Fruit fly (Drosophila melanogaster) whole organism, embryonic: ENCODE measurements around the gene CG43321.

Experiments
- Bdp1 ChIP-seq: fragments of 200-800 bp; sonication (Bioruptor generic); optimal IDR thresholded peaks from 3 replicates; lab custom pipeline; 2016; ENCODE audit warnings: missing biosample characterization, missing genetic modification characterization
- Blimp-1 ChIP-seq: fragments of 200-800 bp; sonication (Bioruptor generic); optimal IDR thresholded peaks from 3 replicates; lab custom pipeline; 2018; ENCODE audit warnings: missing biosample characterization, missing genetic modification characterization, mild to moderate bottlenecking, moderate library complexity, missing genetic modification reagents
- C15 ChIP-seq: fragments of 200-800 bp; sonication (Bioruptor generic); IDR thresholded peaks from 3 replicates; pipeline ENCODE4 v1.3.6; 2022; ENCODE audit warnings: missing biosample characterization, missing genetic modification characterization
- CG10147 ChIP-seq: fragments of 200-800 bp; sonication (Bioruptor generic); optimal IDR thresholded peaks from 2 replicates; lab custom pipeline; 2019; ENCODE audit warnings: missing biosample characterization, mild to moderate bottlenecking, missing genetic modification characterization, moderate library complexity
- CG10543 ChIP-seq: fragments of 200-800 bp; sonication (Bioruptor generic); optimal IDR thresholded peaks from 3 replicates; lab custom pipeline; 2017; ENCODE audit warnings: missing biosample characterization, mild to moderate bottlenecking, missing genetic modification characterization, moderate library complexity
- CG10979 ChIP-seq: fragments of 200-800 bp; sonication (Bioruptor generic); optimal IDR thresholded peaks from 2 replicates; lab custom pipeline; 2018; ENCODE audit warnings: missing biosample characterization, mild to moderate bottlenecking, missing genetic modification characterization, moderate library complexity
- CG11456 ChIP-seq: fragments of 200-800 bp; sonication (Bioruptor generic); IDR thresholded peaks from 3 replicates; pipeline ENCODE4 v1.3.6; 2022; ENCODE audit warnings: missing biosample characterization, missing genetic modification characterization
- CG12155 ChIP-seq: fragments of 200-800 bp; sonication (Bioruptor generic); optimal IDR thresholded peaks from 3 replicates; lab custom pipeline; 2016; ENCODE audit warnings: missing biosample characterization, missing genetic modification characterization
- CG12236 ChIP-seq: fragments of 200-800 bp; sonication (Bioruptor generic); optimal IDR thresholded peaks from 2 replicates; lab custom pipeline; 2016; ENCODE audit warnings: missing biosample characterization, missing genetic modification characterization
- CG12391 ChIP-seq: fragments of 200-800 bp; sonication (Bioruptor generic); optimal IDR thresholded peaks from 3 replicates; lab custom pipeline; 2018; ENCODE audit warnings: missing biosample characterization, mild to moderate bottlenecking, missing genetic modification characterization, moderate library complexity
- CG13123 ChIP-seq: fragments of 200-800 bp; sonication (Bioruptor generic); optimal IDR thresholded peaks from 2 replicates; lab custom pipeline; 2016; ENCODE audit warnings: missing biosample characterization, missing genetic modification characterization
- CG14050 ChIP-seq: fragments of 200-800 bp; sonication (Bioruptor generic); IDR thresholded peaks from 3 replicates; pipeline ENCODE4 v1.3.6; 2022; ENCODE audit warnings: missing biosample characterization, missing genetic modification characterization
- CG14860 ChIP-seq: fragments of 200-800 bp; sonication (Bioruptor generic); IDR thresholded peaks from 3 replicates; pipeline ENCODE4 v1.3.6; 2022; ENCODE audit warnings: missing biosample characterization, missing genetic modification characterization; ENCODE audit not compliant: partially characterized antibody
- CG2712 ChIP-seq: fragments of 200-800 bp; optimal IDR thresholded peaks from 3 replicates; lab custom pipeline; 2019; ENCODE audit warnings: missing biosample characterization, mild to moderate bottlenecking, missing genetic modification characterization, moderate library complexity
- CG6689 ChIP-seq: fragments of 200-800 bp; sonication (Bioruptor generic); IDR thresholded peaks from 2 replicates; pipeline ENCODE4 v1.3.6; 2022; ENCODE audit warnings: missing biosample characterization, missing genetic modification characterization
- CG6813 ChIP-seq: fragments of 200-800 bp; sonication (Bioruptor generic); optimal IDR thresholded peaks from 2 replicates; lab custom pipeline; 2017; ENCODE audit warnings: missing biosample characterization, missing genetic modification characterization, mild to moderate bottlenecking, moderate library complexity, missing genetic modification reagents
- CG7556 ChIP-seq: fragments of 200-800 bp; sonication (Bioruptor generic); optimal IDR thresholded peaks from 2 replicates; lab custom pipeline; 2017; ENCODE audit warnings: missing biosample characterization, mild to moderate bottlenecking, missing genetic modification characterization
- CG7786 ChIP-seq: fragments of 200-800 bp; sonication (Bioruptor generic); optimal IDR thresholded peaks from 2 replicates; lab custom pipeline; 2016; ENCODE audit warnings: missing biosample characterization, missing genetic modification characterization
- CG8765 ChIP-seq: fragments of 200-800 bp; sonication (Bioruptor generic); IDR thresholded peaks from 2 replicates; pipeline ENCODE4 v1.3.6; 2022; ENCODE audit warnings: missing biosample characterization, missing genetic modification characterization
- CG9797 ChIP-seq: fragments of 200-800 bp; sonication (Bioruptor generic); optimal IDR thresholded peaks from 3 replicates; lab custom pipeline; 2018; ENCODE audit warnings: missing biosample characterization, mild to moderate bottlenecking, missing genetic modification characterization
- D ChIP-seq, 2 experiments: fragments of 200-800 bp in 1 of 2; fragments of >200 bp in 1 of 2; sonication (Bioruptor generic) in 1 of 2; optimal IDR thresholded peaks; 2 replicates in 1 of 2; 3 replicates in 1 of 2; lab custom pipeline; 2017; ENCODE audit warnings: mild to moderate bottlenecking in 1 of 2, missing biosample characterization in 1 of 2, missing genetic modification characterization in 1 of 2, missing genetic modification reagents in 1 of 2
- E2f2 ChIP-seq: fragments of 200-800 bp; sonication (Bioruptor generic); IDR thresholded peaks from 2 replicates; pipeline ENCODE4 v1.3.6; 2022; ENCODE audit warnings: missing biosample characterization, missing genetic modification characterization
- Hmx ChIP-seq: fragments of 200-800 bp; sonication (Bioruptor generic); optimal IDR thresholded peaks from 2 replicates; lab custom pipeline; 2016; ENCODE audit warnings: missing biosample characterization, missing genetic modification characterization
- Hr3 ChIP-seq: fragments of 200-800 bp; sonication (Bioruptor generic); optimal IDR thresholded peaks from 3 replicates; lab custom pipeline; 2016; ENCODE audit warnings: missing biosample characterization, missing genetic modification characterization
- Lim3 ChIP-seq: fragments of 200-800 bp; sonication (Bioruptor generic); IDR thresholded peaks from 2 replicates; pipeline ENCODE4 v1.3.6; 2022; ENCODE audit warnings: missing biosample characterization, missing genetic modification characterization
- Nf-YC ChIP-seq: fragments of 200-800 bp; optimal IDR thresholded peaks from 3 replicates; lab custom pipeline; 2019; ENCODE audit warnings: missing biosample characterization, mild to moderate bottlenecking, missing genetic modification characterization, moderate library complexity
- NfI ChIP-seq: fragments of 200-800 bp; sonication (Bioruptor generic); optimal IDR thresholded peaks from 3 replicates; lab custom pipeline; 2018; ENCODE audit warnings: missing biosample characterization, mild to moderate bottlenecking, missing genetic modification characterization, moderate library complexity
- Optix ChIP-seq: fragments of 200-800 bp; sonication (Bioruptor generic); IDR thresholded peaks from 3 replicates; pipeline ENCODE4 v1.3.6; 2022; ENCODE audit warnings: missing biosample characterization, missing genetic modification characterization
- Ravus ChIP-seq: fragments of 200-800 bp; sonication (Bioruptor generic); IDR thresholded peaks from 2 replicates; pipeline ENCODE4 v1.3.6; 2022; ENCODE audit warnings: missing biosample characterization, missing genetic modification characterization
- Side ChIP-seq: fragments of 200-800 bp; sonication (Bioruptor generic); optimal IDR thresholded peaks from 2 replicates; lab custom pipeline; 2016; ENCODE audit warnings: missing biosample characterization, missing genetic modification characterization
- YL-1 ChIP-seq: fragments of 200-800 bp; sonication (Bioruptor generic); optimal IDR thresholded peaks from 3 replicates; lab custom pipeline; 2017; ENCODE audit warnings: missing biosample characterization, mild to moderate bottlenecking, missing genetic modification characterization
- ac ChIP-seq: fragments of 200-800 bp; sonication (Bioruptor generic); optimal IDR thresholded peaks from 3 replicates; lab custom pipeline; 2017; ENCODE audit warnings: missing biosample characterization, mild to moderate bottlenecking, missing genetic modification characterization
- ato ChIP-seq: fragments of 200-800 bp; sonication (Bioruptor generic); IDR thresholded peaks from 2 replicates; pipeline ENCODE4 v1.3.6; 2022; ENCODE audit warnings: missing biosample characterization, missing genetic modification characterization; ENCODE audit not compliant: partially characterized antibody
- bbx ChIP-seq: fragments of 200-800 bp; sonication (Bioruptor generic); IDR thresholded peaks from 2 replicates; pipeline ENCODE4 v1.3.6; 2022; ENCODE audit warnings: missing biosample characterization, missing genetic modification characterization; ENCODE audit not compliant: partially characterized antibody
- cas ChIP-seq: fragments of 200-800 bp; sonication (Bioruptor generic); IDR thresholded peaks from 2 replicates; pipeline ENCODE4 v1.3.6; 2022; ENCODE audit warnings: missing biosample characterization, missing genetic modification characterization
- cg ChIP-seq: fragments of 200-800 bp; sonication (Bioruptor generic); optimal IDR thresholded peaks from 3 replicates; lab custom pipeline; 2019; ENCODE audit warnings: missing biosample characterization, mild to moderate bottlenecking, missing genetic modification characterization, moderate library complexity
- fd64A ChIP-seq: fragments of 200-800 bp; sonication (Bioruptor generic); optimal IDR thresholded peaks from 3 replicates; lab custom pipeline; 2018; ENCODE audit warnings: missing biosample characterization, mild to moderate bottlenecking, missing genetic modification characterization
- fu2 ChIP-seq: fragments of 200-800 bp; sonication (Bioruptor generic); optimal IDR thresholded peaks from 2 replicates; lab custom pipeline; 2016; ENCODE audit warnings: missing biosample characterization, missing genetic modification characterization
- hbn ChIP-seq: fragments of 200-800 bp; sonication (Bioruptor generic); IDR thresholded peaks from 2 replicates; pipeline ENCODE4 v1.3.6; 2022; ENCODE audit warnings: missing biosample characterization, missing genetic modification characterization; ENCODE audit not compliant: partially characterized antibody
- her ChIP-seq: fragments of 200-800 bp; sonication (Bioruptor generic); optimal IDR thresholded peaks from 2 replicates; lab custom pipeline; 2016; ENCODE audit warnings: missing biosample characterization, missing genetic modification characterization
- inv ChIP-seq: fragments of 200-800 bp; sonication (Bioruptor generic); IDR thresholded peaks from 2 replicates; pipeline ENCODE4 v1.3.6; 2022; ENCODE audit warnings: missing biosample characterization, missing genetic modification characterization; ENCODE audit not compliant: partially characterized antibody
- lola ChIP-seq, 3 experiments: fragments of >200 bp in 2 of 3; fragments of 200-800 bp in 1 of 3; sonication (Bioruptor generic) in 1 of 3; optimal IDR thresholded peaks; 2 replicates each; lab custom pipeline; 2017 to 2019; ENCODE audit warnings: missing biosample characterization in 3 of 3, missing genetic modification characterization in 3 of 3, mild to moderate bottlenecking in 1 of 3, moderate library complexity in 1 of 3
- nerfin-2 ChIP-seq: fragments of 200-800 bp; sonication (Bioruptor generic); IDR thresholded peaks from 2 replicates; pipeline ENCODE4 v1.3.6; 2022; ENCODE audit warnings: missing biosample characterization, missing genetic modification characterization; ENCODE audit not compliant: partially characterized antibody
- peb ChIP-seq: fragments of 200-800 bp; sonication (Bioruptor generic); IDR thresholded peaks from 2 replicates; pipeline ENCODE4 v1.3.6; 2022; ENCODE audit warnings: missing biosample characterization, missing genetic modification characterization
- pita ChIP-seq: fragments of 200-800 bp; sonication (Bioruptor generic); optimal IDR thresholded peaks from 2 replicates; lab custom pipeline; 2017; ENCODE audit warnings: missing biosample characterization, mild to moderate bottlenecking, missing genetic modification characterization
- pros ChIP-seq: fragments of 200-800 bp; sonication (Bioruptor generic); optimal IDR thresholded peaks from 3 replicates; lab custom pipeline; 2019; ENCODE audit warnings: missing biosample characterization, mild to moderate bottlenecking, missing genetic modification characterization, moderate library complexity
- sens-2 ChIP-seq: fragments of 200-800 bp; sonication (Bioruptor generic); IDR thresholded peaks from 2 replicates; pipeline ENCODE4 v1.3.6; 2022; ENCODE audit warnings: missing biosample characterization, missing genetic modification characterization
- tin ChIP-seq: fragments of 200-800 bp; sonication (Bioruptor generic); optimal IDR thresholded peaks from 3 replicates; lab custom pipeline; 2016; ENCODE audit warnings: missing biosample characterization, missing genetic modification characterization
- zfh1 ChIP-seq: fragments of 200-800 bp; sonication (Bioruptor generic); IDR thresholded peaks from 3 replicates; pipeline ENCODE4 v1.3.6; 2022; ENCODE audit warnings: missing biosample characterization, missing genetic modification characterization

The CG43321 gene

DNA sequence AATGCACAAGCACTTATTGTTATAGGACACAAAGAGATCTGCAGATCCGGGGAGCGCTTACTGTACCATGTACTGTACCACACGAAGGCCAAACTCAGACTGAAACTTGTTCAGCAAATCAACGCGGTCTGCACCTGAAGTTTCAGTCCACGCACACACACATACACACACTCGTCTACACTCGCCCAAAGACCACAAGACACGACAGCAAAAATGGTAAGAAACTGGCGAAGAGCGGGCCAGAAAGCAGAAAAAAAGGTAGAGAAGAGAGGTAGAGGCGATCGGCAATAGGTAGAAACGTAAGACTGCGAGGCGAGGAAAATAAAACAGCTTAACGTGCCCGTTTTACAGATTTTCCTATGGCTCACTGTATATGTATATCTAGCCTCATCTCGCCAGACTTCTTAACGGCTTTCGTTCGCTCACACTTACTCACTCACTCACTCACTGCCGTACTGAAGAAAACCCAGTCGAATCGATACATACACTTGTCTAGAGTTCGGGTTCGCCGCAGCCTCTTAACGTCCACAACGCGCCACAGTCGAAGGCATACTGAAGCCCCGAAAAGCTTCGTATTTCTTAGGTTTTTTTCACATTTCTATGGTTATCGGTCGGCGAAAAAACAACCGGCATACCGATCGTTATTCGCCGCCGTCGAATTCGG lies 2.1 kb upstream of the CG43321 start, which contains the start of gene uif (continued):
- TF ChIP-seq D (optimal IDR thresholded peaks at IDR 0.05; lab: Kevin White, UChicago) (peak; percentile 77), D (GFP tag; optimal IDR thresholded peaks at IDR 0.05; lab: Kevin White, UChicago) (no peak), fd64A (GFP tag; lab: Kevin White, UChicago) (no peak), Hmx (GFP tag; lab: Kevin White, UChicago) (no peak), CG14050 (GFP tag; lab: Robert Waterston, UW) (no peak), her (GFP tag; lab: Kevin White, UChicago) (no peak), Hr3 (GFP tag; lab: Kevin White, UChicago) (no peak), CG6813 (no peak), E2f2 (GFP tag; lab: Robert Waterston, UW) (no peak), zfh1 (GFP tag; lab: Robert Waterston, UW) (no peak), CG10147 (GFP tag; lab: Kevin White, UChicago) (no peak), inv (GFP tag; lab: Robert Waterston, UW) (no peak), CG12391 (tag; lab: Kevin White, UChicago) (no peak), cas (GFP tag; lab: Robert Waterston, UW) (no peak), CG8765 (no peak), sens-2 (GFP tag; lab: Robert Waterston, UW) (no peak), Lim3 (GFP tag; lab: Robert Waterston, UW) (no peak), CG7556 (GFP tag; lab: Kevin White, UChicago) (no peak), CG9797 (GFP tag; lab: Kevin White, UChicago) (no peak), fu2 (GFP tag; lab: Kevin White, UChicago) (no peak), CG2712 (no peak), CG13123 (GFP tag; lab: Kevin White, UChicago) (no peak), CG10543 (GFP tag; lab: Kevin White, UChicago) (peak; percentile 57), CG12236 (no peak), CG11456 (GFP tag; lab: Robert Waterston, UW) (no peak), lola (GFP tag; optimal IDR thresholded peaks at IDR 0.05; lab: Kevin White, UChicago) (no peak), ac (GFP tag; lab: Kevin White, UChicago) (no peak), bbx (GFP tag; lab: Robert Waterston, UW) (0 out of 2 replicates have a peak, but pooled peaks have one; percentile 26), NfI (GFP tag; lab: Kevin White, UChicago) (no peak), cg (GFP tag; lab: Kevin White, UChicago) (peak; percentile 73), CG14860 (GFP tag; lab: Robert Waterston, UW) (no peak), CG6689 (GFP tag; lab: Robert Waterston, UW) (no peak), Optix (GFP tag; lab: Robert Waterston, UW) (no peak), Nf-YC (tag; lab: Kevin White, UChicago) (no peak), pros (GFP tag; lab: Kevin White, UChicago) (peak; percentile 95), Side (GFP tag; lab: Kevin White, UChicago) (no peak), Bdp1 (GFP tag; lab: Kevin White, UChicago) (no peak), tin (GFP tag; lab: Kevin White, UChicago) (no peak), pita (GFP tag; lab: Kevin White, UChicago) (no peak), ato (GFP tag; lab: Robert Waterston, UW) (no peak), CG7786 (no peak), nerfin-2 (GFP tag; lab: Robert Waterston, UW) (0 out of 2 replicates have a peak, but pooled peaks have one; percentile 24), YL-1 (GFP tag; lab: Kevin White, UChicago) (no peak), peb (GFP tag; lab: Robert Waterston, UW) (no peak), CG10979 (tag; lab: Kevin White, UChicago) (no peak), C15 (GFP tag; lab: Robert Waterston, UW) (no peak), CG12155 (GFP tag; lab: Kevin White, UChicago) (no peak), hbn (0 out of 2 replicates have a peak, but pooled peaks have one; percentile 21), Ravus (GFP tag; lab: Robert Waterston, UW) (no peak), Blimp-1 (GFP tag; lab: Kevin White, UChicago) (peak; percentile 26)
